Fruit fly (Drosophila melanogaster): ENCODE results near the gene SelR.

SelR gene

DNA sequence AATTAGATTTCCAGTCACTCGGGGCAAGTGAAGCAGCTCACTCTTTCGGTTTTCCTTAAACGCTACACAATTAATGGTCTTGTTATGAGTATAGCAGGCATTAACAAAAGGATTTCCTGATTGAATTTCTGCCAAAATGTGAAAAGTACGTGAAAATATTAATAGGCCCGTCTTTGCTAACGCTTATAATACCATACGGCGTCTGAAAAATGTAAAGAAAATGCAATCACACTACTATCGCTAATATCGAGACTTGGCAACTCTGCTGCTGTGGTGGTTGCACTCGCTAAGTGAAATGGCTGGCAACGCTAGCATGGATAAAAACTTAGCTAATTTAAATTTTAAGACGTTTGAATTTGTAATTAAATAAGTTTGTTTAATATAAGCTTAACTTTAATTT lies 24.9 kb upstream of the SelR start, which contains the start of gene CG6621 (continued):
- no peak for TF ChIP-seq CG11504 (tag; optimal IDR thresholded peaks at IDR 0.05)
- TF ChIP-seq ap (GFP tag; IDR thresholded peaks at IDR 0.05): no peak
- TF ChIP-seq Awh (GFP tag; IDR thresholded peaks at IDR 0.05): no peak
- TF ChIP-seq CG11696 (GFP tag; IDR thresholded peaks at IDR 0.05): no peak
- peak; percentile 13 for TF ChIP-seq CG10147 (GFP tag; optimal IDR thresholded peaks at IDR 0.05)
- no peak for TF ChIP-seq repo (GFP tag; optimal IDR thresholded peaks at IDR 0.05)
- no peak for TF ChIP-seq CG7987 (GFP tag; optimal IDR thresholded peaks at IDR 0.05)
- TF ChIP-seq CG7928 (GFP tag; optimal IDR thresholded peaks at IDR 0.05): peak; percentile 31
- TF ChIP-seq mirr (GFP tag; optimal IDR thresholded peaks at IDR 0.05): no peak
- 0 out of 3 replicates have a peak, but pooled peaks have one; percentile 43 for TF ChIP-seq CG7963 (GFP tag; IDR thresholded peaks at IDR 0.05; ENCODE audit: partially characterized antibody)
- TF ChIP-seq CG31388 (GFP tag; optimal IDR thresholded peaks at IDR 0.05): no peak
- TF ChIP-seq Dp (GFP tag; optimal IDR thresholded peaks at IDR 0.05): peak; percentile 73
- no peak for TF ChIP-seq crc (GFP tag; optimal IDR thresholded peaks at IDR 0.05)
- no peak for TF ChIP-seq CG14667 (GFP tag; IDR thresholded peaks at IDR 0.05)
- TF ChIP-seq Ptx1 (GFP tag; IDR thresholded peaks at IDR 0.05): no peak
- peak; percentile 30 for TF ChIP-seq CG17912 (GFP tag; optimal IDR thresholded peaks at IDR 0.05)
- TF ChIP-seq YL-1 (GFP tag; optimal IDR thresholded peaks at IDR 0.05): peak; percentile 82
- TF ChIP-seq Sox102F (GFP tag; optimal IDR thresholded peaks at IDR 0.05): no peak
- no peak for TF ChIP-seq CG6689 (GFP tag; IDR thresholded peaks at IDR 0.05)
- no peak; the same call in 2 of the 3 replicates for TF ChIP-seq jigr1 (GFP tag; IDR thresholded peaks at IDR 0.05)
- no peak for TF ChIP-seq Blimp-1 (GFP tag; optimal IDR thresholded peaks at IDR 0.05)
- TF ChIP-seq CG6791 (GFP tag; IDR thresholded peaks at IDR 0.05; ENCODE audit: partially characterized antibody): peak; percentile 67; the same call in 2 of the 3 replicates
- no peak for TF ChIP-seq chm (GFP tag; IDR thresholded peaks at IDR 0.05)
- TF ChIP-seq Max (GFP tag; optimal IDR thresholded peaks at IDR 0.05): no peak
- TF ChIP-seq gem (tag; optimal IDR thresholded peaks at IDR 0.05): no peak
- no peak for TF ChIP-seq Eip74EF (GFP tag; optimal IDR thresholded peaks at IDR 0.05)
- TF ChIP-seq GATAe (GFP tag; conservative IDR thresholded peaks at IDR 0.05): no peak
- TF ChIP-seq CG9817 (tag; optimal IDR thresholded peaks at IDR 0.05): peak; percentile 31
- peak; percentile 11 for TF ChIP-seq CG3163 (GFP tag; optimal IDR thresholded peaks at IDR 0.05)
- TF ChIP-seq Hmr (GFP tag; optimal IDR thresholded peaks at IDR 0.05): peak; percentile 69
- no peak for TF ChIP-seq Atf3 (GFP tag; optimal IDR thresholded peaks at IDR 0.05)
- peak; percentile 38 for TF ChIP-seq Abd-B (GFP tag; optimal IDR thresholded peaks at IDR 0.05)
- TF ChIP-seq HmgZ (tag; optimal IDR thresholded peaks at IDR 0.05): peak; percentile 85
- no peak for TF ChIP-seq tio (GFP tag; optimal IDR thresholded peaks at IDR 0.05)
- TF ChIP-seq CG9876 (GFP tag; optimal IDR thresholded peaks at IDR 0.05): no peak
- no peak for TF ChIP-seq CG1792 (GFP tag; optimal IDR thresholded peaks at IDR 0.05)
- no peak for TF ChIP-seq Spps (tag; optimal IDR thresholded peaks at IDR 0.05)
- TF ChIP-seq CG1603 (tag; optimal IDR thresholded peaks at IDR 0.05): peak; percentile 88
- TF ChIP-seq zfh2 (GFP tag; optimal IDR thresholded peaks at IDR 0.05): peak; percentile 26
- no peak for TF ChIP-seq Dad (GFP tag; optimal IDR thresholded peaks at IDR 0.05)
- no peak for TF ChIP-seq wek (GFP tag; optimal IDR thresholded peaks at IDR 0.05)
- no peak for TF ChIP-seq CG11695 (GFP tag; IDR thresholded peaks at IDR 0.05)
- TF ChIP-seq ewg (GFP tag; optimal IDR thresholded peaks at IDR 0.05): no peak
- TF ChIP-seq CG17385 (GFP tag; optimal IDR thresholded peaks at IDR 0.05): no peak
- TF ChIP-seq BEAF-32 (GFP tag; optimal IDR thresholded peaks at IDR 0.05): peak; percentile 74
- no peak for TF ChIP-seq CG3407 (GFP tag; optimal IDR thresholded peaks at IDR 0.05)
- TF ChIP-seq ro (GFP tag; IDR thresholded peaks at IDR 0.05): no peak
- TF ChIP-seq dpn (GFP tag; optimal IDR thresholded peaks at IDR 0.05): peak in 1 of 2 experiments; percentile 10
- TF ChIP-seq CG12942 (GFP tag; optimal IDR thresholded peaks at IDR 0.05): no peak
- TF ChIP-seq CG18764 (GFP tag; optimal IDR thresholded peaks at IDR 0.05): no peak

All from whole organism, embryonic.